Worm (Caenorhabditis elegans) whole organism, L3 larva: ENCODE measurements around the gene mua-3.

Experiments used
- aly-2 ChIP-seq: fragments of 150-350 bp; optimal IDR thresholded peaks from 2 replicates; lab custom pipeline; 2014; ENCODE audit warnings: missing biosample characterization, missing genetic modification characterization
- ama-1 ChIP-seq: fragments of 150-350 bp; optimal IDR thresholded peaks from 2 replicates; lab custom pipeline; 2018
- daf-12 ChIP-seq: fragments of 150-350 bp; optimal IDR thresholded peaks from 2 replicates; lab custom pipeline; 2014; ENCODE audit warnings: missing biosample characterization, missing genetic modification reagents, missing genetic modification characterization
- fkh-2 ChIP-seq: fragments of 150-350 bp; optimal IDR thresholded peaks from 2 replicates; lab custom pipeline; 2014; ENCODE audit warnings: missing biosample characterization, missing genetic modification reagents, missing genetic modification characterization
- fos-1 ChIP-seq: fragments of 150-350 bp; optimal IDR thresholded peaks from 2 replicates; lab custom pipeline; 2014; ENCODE audit warnings: missing biosample characterization, missing genetic modification characterization
- lin-39 ChIP-seq: fragments of 150-350 bp; optimal IDR thresholded peaks from 2 replicates; lab custom pipeline; 2018; ENCODE audit warnings: missing biosample characterization, missing genetic modification reagents, missing genetic modification characterization
- mdl-1 ChIP-seq: fragments of 150-350 bp; optimal IDR thresholded peaks from 2 replicates; lab custom pipeline; 2014; ENCODE audit warnings: missing biosample characterization, missing genetic modification characterization
- pha-4 ChIP-seq: fragments of 150-350 bp; optimal IDR thresholded peaks from 2 replicates; lab custom pipeline; 2014; ENCODE audit warnings: missing biosample characterization, missing genetic modification reagents, missing genetic modification characterization
- sea-2 ChIP-seq: fragments of 150-350 bp; sonication (generic microtip); optimal IDR thresholded peaks from 4 replicates; lab custom pipeline; 2014; ENCODE audit warnings: missing biosample characterization, missing genetic modification reagents, missing genetic modification characterization
- skn-1 ChIP-seq: fragments of 150-350 bp; optimal IDR thresholded peaks from 2 replicates; lab custom pipeline; 2014; ENCODE audit warnings: missing biosample characterization, missing genetic modification characterization
- snpc-4 ChIP-seq: fragments of 150-350 bp; optimal IDR thresholded peaks from 2 replicates; lab custom pipeline; 2014; ENCODE audit warnings: missing biosample characterization, missing genetic modification characterization
- unc-39 ChIP-seq: sonication (generic microtip); optimal IDR thresholded peaks from 4 replicates; lab custom pipeline; 2017; ENCODE audit warnings: missing biosample characterization, missing genetic modification characterization
- zag-1 ChIP-seq: fragments of 150-350 bp; optimal IDR thresholded peaks from 2 replicates; lab custom pipeline; 2014; ENCODE audit warnings: missing biosample characterization, missing genetic modification characterization
- ztf-11 ChIP-seq: fragments of 150-350 bp; optimal IDR thresholded peaks from 2 replicates; lab custom pipeline; 2014; ENCODE audit warnings: missing biosample characterization, missing genetic modification characterization

- TF ChIP-seq fos-1 (tag; lab: Kevin White, UChicago), result no peak
- no peak for TF ChIP-seq mdl-1 (tag; lab: Kevin White, UChicago)
- TF ChIP-seq daf-12, result no peak
- TF ChIP-seq sea-2, result no peak
- TF ChIP-seq skn-1, result no peak
- TF ChIP-seq ztf-11, result no peak
- peak; percentile 69 for TF ChIP-seq lin-39 (tag; lab: Kevin White, UChicago)
- no peak for TF ChIP-seq zag-1
- TF ChIP-seq ama-1, result no peak
- TF ChIP-seq pha-4 (tag; lab: Kevin White, UChicago), result no peak
- TF ChIP-seq aly-2 (tag; lab: Kevin White, UChicago), result no peak
- TF ChIP-seq snpc-4 (tag; lab: Kevin White, UChicago), result no peak
- TF ChIP-seq unc-39 (tag; lab: Kevin White, UChicago), result no peak
- TF ChIP-seq fkh-2, result no peak
Observed at ce11 chrIII:10153003-10153402, 7.5 kb upstream of the mua-3 start.
